Fruit fly (Drosophila melanogaster): ENCODE measurements around the gene HGTX.

The HGTX gene

dm6 chr3L:14574649-14575048 is 24.7 kb downstream of the HGTX start (continued):
- TF ChIP-seq tup (GFP tag; optimal IDR thresholded peaks at IDR 0.05) (no peak), CG7928 (GFP tag; optimal IDR thresholded peaks at IDR 0.05) (no peak), Ets65A (GFP tag) (peak; percentile 90), CG5180 (GFP tag; optimal IDR thresholded peaks at IDR 0.05) (no peak), CG14441 (GFP tag; IDR thresholded peaks at IDR 0.05) (no peak), CG15073 (GFP tag; optimal IDR thresholded peaks at IDR 0.05) (no peak), fu2 (GFP tag; optimal IDR thresholded peaks at IDR 0.05) (no peak), CG15011 (GFP tag; optimal IDR thresholded peaks at IDR 0.05) (no peak), CG15601 (tag; optimal IDR thresholded peaks at IDR 0.05) (no peak), trem (tag; optimal IDR thresholded peaks at IDR 0.05) (no peak), fd64A (GFP tag; optimal IDR thresholded peaks at IDR 0.05) (no peak), croc (GFP tag; conservative IDR thresholded peaks at IDR 0.05) (peak; percentile 25; the same call in 2 of the 3 replicates), CG7839 (tag; optimal IDR thresholded peaks at IDR 0.05) (no peak), pfk (GFP tag; optimal IDR thresholded peaks at IDR 0.05) (no peak), CG11085 (GFP tag; IDR thresholded peaks at IDR 0.05) (no peak), h (optimal IDR thresholded peaks at IDR 0.05) (no peak), sens-2 (GFP tag; IDR thresholded peaks at IDR 0.05) (no peak), vnd (GFP tag; IDR thresholded peaks at IDR 0.05; ENCODE audit: partially characterized antibody) (no peak), Chrac-16 (GFP tag; optimal IDR thresholded peaks at IDR 0.05) (no peak), Fer2 (tag; optimal IDR thresholded peaks at IDR 0.05) (no peak), jing (GFP tag; optimal IDR thresholded peaks at IDR 0.05) (no peak), lbe (GFP tag; optimal IDR thresholded peaks at IDR 0.05) (no peak), Atf-2 (GFP tag; optimal IDR thresholded peaks at IDR 0.05) (no peak), cad (GFP tag; optimal IDR thresholded peaks at IDR 0.05) (no peak), Neu2 (GFP tag; optimal IDR thresholded peaks at IDR 0.05; ENCODE audit: borderline replicate concordance) (no peak), CG10209 (GFP tag; optimal IDR thresholded peaks at IDR 0.05) (no peak), nmo (GFP tag; optimal IDR thresholded peaks at IDR 0.05) (peak; percentile 28), CG9437 (GFP tag; optimal IDR thresholded peaks at IDR 0.05) (no peak), CG4404 (GFP tag; IDR thresholded peaks at IDR 0.05) (no peak), rib (GFP tag; IDR thresholded peaks at IDR 0.05) (no peak), sob (GFP tag; IDR thresholded peaks at IDR 0.05) (no peak), CG7786 (GFP tag; optimal IDR thresholded peaks at IDR 0.05) (no peak), fd96Cb (tag; optimal IDR thresholded peaks at IDR 0.05) (peak; percentile 29), CG5245 (GFP tag; optimal IDR thresholded peaks at IDR 0.05) (peak; percentile 2), trh (GFP tag; optimal IDR thresholded peaks at IDR 0.05) (no peak), prd (optimal IDR thresholded peaks at IDR 0.05) (no peak), prd (GFP tag; IDR thresholded peaks at IDR 0.05) (peak; percentile 56; the same call in 1 of the 3 replicates), CG9727 (GFP tag; optimal IDR thresholded peaks at IDR 0.05) (no peak), CG5953 (GFP tag; IDR thresholded peaks at IDR 0.05) (no peak), CG10565 (GFP tag; optimal IDR thresholded peaks at IDR 0.05) (no peak), hth (optimal IDR thresholded peaks at IDR 0.05) (no peak), D (optimal IDR thresholded peaks at IDR 0.05) (no peak), D (GFP tag; optimal IDR thresholded peaks at IDR 0.05) (no peak), CG9215 (GFP tag; IDR thresholded peaks at IDR 0.05) (no peak), lov (optimal IDR thresholded peaks at IDR 0.05) (no peak), lov (GFP tag; IDR thresholded peaks at IDR 0.05) (no peak), HmgD (GFP tag; optimal IDR thresholded peaks at IDR 0.05) (no peak), oc (tag; optimal IDR thresholded peaks at IDR 0.05) (no peak), abd-A (tag; optimal IDR thresholded peaks at IDR 0.05) (no peak), NC2β (GFP tag; optimal IDR thresholded peaks at IDR 0.05) (no peak), CG14014 (GFP tag; IDR thresholded peaks at IDR 0.05) (no peak), ATbp (GFP tag; optimal IDR thresholded peaks at IDR 0.05) (no peak), ewg (GFP tag; optimal IDR thresholded peaks at IDR 0.05) (no peak)
